Worm (Caenorhabditis elegans): ENCODE results near the gene R11G1.7.

R11G1.7 gene

ce11 chrX:3701861-3702260 lies 45.8 kb downstream of the R11G1.7 start:
- TF ChIP-seq unc-39 (tag; optimal IDR thresholded peaks at IDR 0.05) (no peak), Y55F3AM.14 (GFP tag; optimal IDR thresholded peaks at IDR 0.05) (no peak)

DNA sequence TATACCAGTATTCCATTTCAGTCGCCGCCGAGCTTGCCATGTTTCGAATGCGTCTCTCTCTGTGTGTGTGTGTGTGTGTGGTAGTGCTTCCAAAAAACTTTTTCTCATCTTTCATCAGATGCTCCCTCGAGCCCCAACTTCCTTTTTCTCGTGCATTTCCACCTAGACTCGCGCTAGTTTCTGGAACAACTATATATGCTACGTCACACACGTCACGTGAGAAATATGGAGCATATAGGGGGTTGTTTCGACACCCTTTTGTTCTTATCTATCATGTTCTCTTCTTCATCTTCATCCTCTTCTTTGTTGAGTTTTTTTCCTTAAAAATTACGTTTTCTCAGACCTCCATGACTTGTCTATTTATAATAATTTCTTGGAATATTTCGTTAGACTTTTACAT lies 49.2 kb downstream of the R11G1.7 start:
- peak in 1 of 2 experiments; percentile 30 for TF ChIP-seq lsy-2 (tag; optimal IDR thresholded peaks at IDR 0.05)
- peak; percentile 4 for TF ChIP-seq nhr-129 (tag; optimal IDR thresholded peaks at IDR 0.05)
- TF ChIP-seq Y55F3AM.14 (GFP tag; optimal IDR thresholded peaks at IDR 0.05): no peak
- no peak for TF ChIP-seq R02D3.7 (tag; optimal IDR thresholded peaks at IDR 0.05)
- peak; percentile 64 for TF ChIP-seq unc-55 (GFP tag; optimal IDR thresholded peaks at IDR 0.05)

- TF ChIP-seq nhr-237 (tag; optimal IDR thresholded peaks at IDR 0.05) (no peak), ceh-16 (tag; optimal IDR thresholded peaks at IDR 0.05) (no peak), skn-1 (tag; optimal IDR thresholded peaks at IDR 0.05) (no peak), nhr-77 (tag; optimal IDR thresholded peaks at IDR 0.05) (no peak), mab-5 (tag; optimal IDR thresholded peaks at IDR 0.05) (no peak), sma-9 (GFP tag; optimal IDR thresholded peaks at IDR 0.05) (no peak), sma-9 (tag; optimal IDR thresholded peaks at IDR 0.05) (no peak), lin-39 (tag; optimal IDR thresholded peaks at IDR 0.05) (no peak), dmd-4 (tag; optimal IDR thresholded peaks at IDR 0.05) (no peak), R02D3.7 (tag; optimal IDR thresholded peaks at IDR 0.05) (no peak), nhr-23 (tag; optimal IDR thresholded peaks at IDR 0.05) (no peak), aly-2 (tag; optimal IDR thresholded peaks at IDR 0.05) (no peak), mbf-1 (tag; optimal IDR thresholded peaks at IDR 0.05) (no peak), egl-27 (tag; optimal IDR thresholded peaks at IDR 0.05) (no peak)
Measured at ce11 chrX:3706319-3706718, 50.2 kb downstream of the R11G1.7 start.
